Worm (Caenorhabditis elegans) whole organism, L2 larva: ENCODE measurements around the gene F49C5.3.

Experiments
- aly-2 ChIP-seq: fragments of 150-350 bp; optimal IDR thresholded peaks from 2 replicates; lab custom pipeline; 2014; ENCODE audit warnings: missing biosample characterization, missing genetic modification characterization
- blmp-1 ChIP-seq: sonication (generic microtip); optimal IDR thresholded peaks from 2 replicates; lab custom pipeline; 2017; ENCODE audit warnings: missing genetic modification characterization, mild to moderate bottlenecking, missing compliant biosample characterization, antibody characterized with exemption, moderate library complexity; ENCODE audit not compliant: insufficient read depth
- ceh-16 ChIP-seq: fragments of 150-350 bp; optimal IDR thresholded peaks from 2 replicates; lab custom pipeline; 2014; ENCODE audit warnings: missing biosample characterization, missing genetic modification characterization
- ceh-82 ChIP-seq: fragments of 150-350 bp; optimal IDR thresholded peaks from 2 replicates; lab custom pipeline; 2014; ENCODE audit warnings: missing biosample characterization, missing genetic modification characterization
- elt-1 ChIP-seq: fragments of 150-350 bp; optimal IDR thresholded peaks from 2 replicates; lab custom pipeline; 2014; ENCODE audit warnings: missing biosample characterization, missing genetic modification characterization
- lin-13 ChIP-seq: fragments of 150-350 bp; optimal IDR thresholded peaks from 2 replicates; lab custom pipeline; 2014; ENCODE audit warnings: missing biosample characterization, missing genetic modification reagents, missing genetic modification characterization
- mdl-1 ChIP-seq, 2 experiments: fragments of 150-350 bp in 1 of 2; sonication (generic microtip) in 1 of 2; optimal IDR thresholded peaks; 2 replicates each; lab custom pipeline; 2017; ENCODE audit warnings: missing biosample characterization in 2 of 2, missing genetic modification characterization in 2 of 2
- nhr-11 ChIP-seq: fragments of 150-350 bp; optimal IDR thresholded peaks from 2 replicates; lab custom pipeline; 2014; ENCODE audit warnings: missing biosample characterization, missing genetic modification characterization
- nhr-237 ChIP-seq: fragments of 150-350 bp; optimal IDR thresholded peaks from 2 replicates; lab custom pipeline; 2014; ENCODE audit warnings: missing biosample characterization, missing genetic modification characterization
- peb-1 ChIP-seq: fragments of 150-350 bp; optimal IDR thresholded peaks from 2 replicates; lab custom pipeline; 2014; ENCODE audit warnings: missing biosample characterization, missing genetic modification characterization
- sem-4 ChIP-seq: fragments of 150-350 bp; optimal IDR thresholded peaks from 2 replicates; lab custom pipeline; 2014; ENCODE audit warnings: missing biosample characterization, missing genetic modification reagents, missing genetic modification characterization
- skn-1 ChIP-seq: sonication (generic microtip); optimal IDR thresholded peaks from 2 replicates; lab custom pipeline; 2017; ENCODE audit warnings: missing biosample characterization, missing genetic modification characterization
- snpc-4 ChIP-seq: fragments of 150-350 bp; optimal IDR thresholded peaks from 2 replicates; lab custom pipeline; 2014; ENCODE audit warnings: missing biosample characterization, missing genetic modification characterization

ce11 chrII:12491936-12492335 is 44.4 kb upstream of the F49C5.3 start, which contains the start of gene srz-6:
- TF ChIP-seq mdl-1 (tag; optimal IDR thresholded peaks at IDR 0.05; lab: Kevin White, UChicago) = no peak
- TF ChIP-seq peb-1 (tag; lab: Kevin White, UChicago) = no peak
- no peak for TF ChIP-seq lin-13
- no peak for TF ChIP-seq snpc-4
- TF ChIP-seq nhr-11 (tag; lab: Kevin White, UChicago) = no peak
- TF ChIP-seq blmp-1 = no peak
- TF ChIP-seq ceh-82 (tag; lab: Kevin White, UChicago) = no peak
- TF ChIP-seq skn-1 = no peak
- no peak for TF ChIP-seq sem-4 (tag; lab: Kevin White, UChicago)
- no peak for TF ChIP-seq ceh-16 (tag; lab: Kevin White, UChicago)
- TF ChIP-seq elt-1 (tag; lab: Kevin White, UChicago) = no peak
- TF ChIP-seq aly-2 (tag; lab: Kevin White, UChicago) = no peak
- no peak for TF ChIP-seq nhr-237 (tag; lab: Kevin White, UChicago)
